Worm (Caenorhabditis elegans) whole organism, L4 larva: ENCODE measurements around the gene M110.10.

Experiments used
- Y105C5A.15 ChIP-seq: fragments of 200-800 bp; sonication (Bioruptor generic); IDR thresholded peaks from 2 replicates; pipeline ENCODE4 v1.3.6; 2022; ENCODE audit warnings: missing genetic modification characterization, missing compliant biosample characterization
- ceh-28 ChIP-seq: fragments of 150-350 bp; optimal IDR thresholded peaks from 2 replicates; lab custom pipeline; 2014; ENCODE audit warnings: missing biosample characterization, missing genetic modification reagents, missing genetic modification characterization
- hif-1 ChIP-seq, 2 experiments: sonication (generic microtip); optimal IDR thresholded peaks; 2 replicates each; lab custom pipeline; 2016 to 2017; ENCODE audit warnings: missing compliant biosample characterization in 2 of 2, missing genetic modification characterization in 2 of 2, missing genetic modification reagents in 2 of 2, missing genotype in 2 of 2, mild to moderate bottlenecking in 1 of 2
- nhr-28 ChIP-seq: fragments of 150-350 bp; optimal IDR thresholded peaks from 2 replicates; lab custom pipeline; 2014; ENCODE audit warnings: missing biosample characterization, missing genetic modification characterization
- unc-39 ChIP-seq: sonication (generic microtip); optimal IDR thresholded peaks from 2 replicates; lab custom pipeline; 2017; ENCODE audit warnings: missing biosample characterization, missing genetic modification characterization

- TF ChIP-seq unc-39 (tag; lab: Kevin White, UChicago): no peak
- TF ChIP-seq nhr-28: no peak
- TF ChIP-seq hif-1 (tag; optimal IDR thresholded peaks at IDR 0.05; lab: Kevin White, UChicago): no peak
- no peak for TF ChIP-seq ceh-28 (tag; lab: Kevin White, UChicago)
- TF ChIP-seq Y105C5A.15: no peak
Measured at ce11 chrII:8249710-8250109, 35.4 kb upstream of the M110.10 start.
